Worm (Caenorhabditis elegans): ENCODE measurements around the gene npp-8.

ce11 chrIV:1563476-1564131 is 32.0 kb downstream of the npp-8 start, which contains the start of gene Y41D4B.15:
- TF ChIP-seq unc-62 (GFP tag; optimal IDR thresholded peaks at IDR 0.05) (no peak), zip-8 (tag; optimal IDR thresholded peaks at IDR 0.05) (no peak), ztf-11 (tag; optimal IDR thresholded peaks at IDR 0.05) (no peak), pha-4 (tag; optimal IDR thresholded peaks at IDR 0.05) (no peak), snpc-4 (tag; optimal IDR thresholded peaks at IDR 0.05) (no peak), elt-1 (tag; optimal IDR thresholded peaks at IDR 0.05; ENCODE audit: borderline replicate concordance, insufficient read depth) (no peak), flh-1 (GFP tag; optimal IDR thresholded peaks at IDR 0.05) (no peak), nhr-237 (tag; optimal IDR thresholded peaks at IDR 0.05) (no peak), drap-1 (GFP tag; optimal IDR thresholded peaks at IDR 0.05) (no peak), nhr-28 (tag; optimal IDR thresholded peaks at IDR 0.05) (no peak), sem-2 (GFP tag; optimal IDR thresholded peaks at IDR 0.05) (no peak), lin-13 (tag; optimal IDR thresholded peaks at IDR 0.05) (no peak), mep-1 (tag; optimal IDR thresholded peaks at IDR 0.05) (no peak)
